Fruit fly (Drosophila melanogaster) whole organism, wandering third instar larva: ENCODE results near the gene dpr19.

Experiments
- Abd-B ChIP-seq: fragments of >200 bp; optimal IDR thresholded peaks from 2 replicates; lab custom pipeline; 2017; ENCODE audit warnings: missing biosample characterization, missing genetic modification characterization
- CG32264 ChIP-seq: fragments of 200-800 bp; sonication (Bioruptor generic); optimal IDR thresholded peaks from 2 replicates; lab custom pipeline; 2016; ENCODE audit warnings: missing biosample characterization, missing genetic modification characterization
- CG9705 ChIP-seq: fragments of 200-800 bp; sonication (Bioruptor generic); optimal IDR thresholded peaks from 2 replicates; lab custom pipeline; 2018; ENCODE audit warnings: missing biosample characterization, mild to moderate bottlenecking, missing genetic modification characterization
- CrebA ChIP-seq: fragments of 200-800 bp; sonication (Bioruptor generic); optimal IDR thresholded peaks from 2 replicates; lab custom pipeline; 2016; ENCODE audit warnings: missing biosample characterization, mild to moderate bottlenecking, missing genetic modification characterization, borderline replicate concordance
- Dfd ChIP-seq: fragments of >200 bp; optimal IDR thresholded peaks from 2 replicates; lab custom pipeline; 2017; ENCODE audit warnings: missing biosample characterization, missing genetic modification characterization
- Dif ChIP-seq: fragments of 200-275, 200-300 bp; sonication (Bioruptor generic); optimal IDR thresholded peaks from 2 replicates; lab custom pipeline; 2018; ENCODE audit warnings: missing biosample characterization, missing genetic modification characterization; ENCODE audit not compliant: partially characterized antibody
- GATAd ChIP-seq: sonication (Bioruptor generic); optimal IDR thresholded peaks from 2 replicates; lab custom pipeline; 2016; ENCODE audit warnings: missing biosample characterization, missing genetic modification characterization
- HLH106 ChIP-seq: fragments of 200-800 bp; optimal IDR thresholded peaks from 3 replicates; lab custom pipeline; 2019; ENCODE audit warnings: missing biosample characterization, mild to moderate bottlenecking, missing genetic modification characterization, moderate library complexity
- Hnf4 ChIP-seq: fragments of 200-800 bp; sonication (Bioruptor generic); optimal IDR thresholded peaks from 2 replicates; lab custom pipeline; 2016; ENCODE audit warnings: missing biosample characterization, mild to moderate bottlenecking, missing genetic modification characterization
- Hr78 ChIP-seq: fragments of >200 bp; optimal IDR thresholded peaks from 2 replicates; lab custom pipeline; 2017; ENCODE audit warnings: missing biosample characterization, missing genetic modification characterization
- Hr83 ChIP-seq: fragments of 200-300 bp; sonication (Bioruptor generic); optimal IDR thresholded peaks from 2 replicates; lab custom pipeline; 2016; ENCODE audit warnings: missing biosample characterization, mild to moderate bottlenecking, missing genetic modification characterization, moderate library complexity; ENCODE audit not compliant: poor library complexity, severe bottlenecking
- Jra ChIP-seq: sonication (Bioruptor generic); optimal IDR thresholded peaks from 2 replicates; lab custom pipeline; 2016; ENCODE audit warnings: missing biosample characterization, missing genetic modification characterization
- Mio ChIP-seq: sonication (Bioruptor generic); optimal IDR thresholded peaks from 2 replicates; lab custom pipeline; 2016; ENCODE audit warnings: missing biosample characterization, missing genetic modification characterization
- Myc ChIP-seq: fragments of >200 bp; optimal IDR thresholded peaks from 2 replicates; lab custom pipeline; 2017
- N ChIP-seq: fragments of >200 bp; optimal IDR thresholded peaks from 2 replicates; lab custom pipeline; 2018; ENCODE audit warnings: missing biosample characterization, missing external identifiers, missing genetic modification characterization
- OdsH ChIP-seq: fragments of 200-800 bp; sonication (Bioruptor generic); optimal IDR thresholded peaks from 2 replicates; lab custom pipeline; 2016; ENCODE audit warnings: missing biosample characterization, mild to moderate bottlenecking, missing genetic modification characterization
- Rel ChIP-seq, 2 experiments: fragments of 200-800 bp; sonication (Bioruptor generic) in 1 of 2; optimal IDR thresholded peaks; 2 replicates in 1 of 2; 3 replicates in 1 of 2; lab custom pipeline; 2016 to 2019; ENCODE audit warnings: mild to moderate bottlenecking in 2 of 2, missing biosample characterization in 2 of 2, missing genetic modification characterization in 2 of 2, moderate library complexity in 1 of 2
- Sp1 ChIP-seq: fragments of 200-800 bp; sonication (Bioruptor generic); optimal IDR thresholded peaks from 3 replicates; lab custom pipeline; 2019; ENCODE audit warnings: missing biosample characterization, mild to moderate bottlenecking, missing genetic modification characterization, moderate library complexity
- Vsx2 ChIP-seq: fragments of 200-300, 225-300 bp; sonication (Bioruptor generic); optimal IDR thresholded peaks from 2 replicates; lab custom pipeline; 2018; ENCODE audit warnings: missing biosample characterization, missing genetic modification characterization; ENCODE audit not compliant: partially characterized antibody
- br ChIP-seq: fragments of 200-800 bp; sonication (Bioruptor generic); optimal IDR thresholded peaks from 2 replicates; lab custom pipeline; 2016; ENCODE audit warnings: missing biosample characterization, missing genetic modification characterization
- brk ChIP-seq: fragments of 200-800 bp; sonication (Bioruptor generic); optimal IDR thresholded peaks from 2 replicates; lab custom pipeline; 2016; ENCODE audit warnings: missing biosample characterization, mild to moderate bottlenecking, missing genetic modification characterization
- dl ChIP-seq, 2 experiments: fragments of 175-275, 200-275 bp in 1 of 2; fragments of 200-275 bp in 1 of 2; sonication (Bioruptor generic); optimal IDR thresholded peaks; lab custom pipeline; 2018; ENCODE audit warnings: mild to moderate bottlenecking in 2 of 2, missing biosample characterization in 2 of 2, missing genetic modification characterization in 2 of 2, moderate library complexity in 2 of 2; ENCODE audit not compliant: partially characterized antibody in 2 of 2, insufficient read depth in 1 of 2
- dmrt93B ChIP-seq: fragments of 200-800 bp; sonication (Bioruptor generic); optimal IDR thresholded peaks from 2 replicates; lab custom pipeline; 2018; ENCODE audit warnings: missing biosample characterization, mild to moderate bottlenecking, missing genetic modification characterization
- dsf ChIP-seq: sonication (Bioruptor generic); optimal IDR thresholded peaks from 2 replicates; lab custom pipeline; 2016; ENCODE audit warnings: missing biosample characterization, missing genetic modification characterization, borderline replicate concordance
- ey ChIP-seq: fragments of 200-800 bp; sonication (Bioruptor generic); optimal IDR thresholded peaks from 2 replicates; lab custom pipeline; 2016; ENCODE audit warnings: missing biosample characterization, missing genetic modification characterization
- foxo ChIP-seq, 2 experiments: fragments of 200-800 bp; sonication (Bioruptor generic); optimal IDR thresholded peaks; 2 replicates in 1 of 2; 3 replicates in 1 of 2; lab custom pipeline; 2016 to 2017; ENCODE audit warnings: missing biosample characterization in 2 of 2, missing genetic modification characterization in 2 of 2
- fru ChIP-seq: fragments of 200-800 bp; sonication (Bioruptor generic); optimal IDR thresholded peaks from 3 replicates; lab custom pipeline; 2016; ENCODE audit warnings: missing biosample characterization, mild to moderate bottlenecking, missing genetic modification characterization
- h ChIP-seq: fragments of 200-800 bp; sonication (Bioruptor generic); optimal IDR thresholded peaks from 3 replicates; lab custom pipeline; 2016; ENCODE audit warnings: missing biosample characterization, mild to moderate bottlenecking, missing genetic modification characterization
- jim ChIP-seq: fragments of 175-275, 200-325 bp; sonication (Bioruptor generic); optimal IDR thresholded peaks from 2 replicates; lab custom pipeline; 2016; ENCODE audit warnings: missing biosample characterization, mild to moderate bottlenecking, missing genetic modification characterization
- lola ChIP-seq: fragments of >200 bp; optimal IDR thresholded peaks from 2 replicates; lab custom pipeline; 2017; ENCODE audit warnings: missing biosample characterization, missing genetic modification characterization
- pan ChIP-seq: fragments of >200 bp; optimal IDR thresholded peaks from 2 replicates; lab custom pipeline; 2017
- psq ChIP-seq: fragments of 200-800 bp; sonication (Bioruptor generic); optimal IDR thresholded peaks from 3 replicates; lab custom pipeline; 2017; ENCODE audit warnings: missing biosample characterization, mild to moderate bottlenecking, missing genetic modification characterization, moderate library complexity
- rgr ChIP-seq: fragments of 200-800 bp; sonication (Bioruptor generic); optimal IDR thresholded peaks from 3 replicates; lab custom pipeline; 2016; ENCODE audit warnings: missing biosample characterization, mild to moderate bottlenecking, missing genetic modification characterization
- sage ChIP-seq: fragments of 200-800 bp; sonication (Bioruptor generic); optimal IDR thresholded peaks from 2 replicates; lab custom pipeline; 2016; ENCODE audit warnings: missing biosample characterization, mild to moderate bottlenecking, missing genetic modification characterization
- sv ChIP-seq: fragments of 200-800 bp; sonication (Bioruptor generic); optimal IDR thresholded peaks from 3 replicates; lab custom pipeline; 2016; ENCODE audit warnings: missing biosample characterization, missing genetic modification characterization
- tai ChIP-seq: sonication (Bioruptor generic); optimal IDR thresholded peaks from 2 replicates; lab custom pipeline; 2016; ENCODE audit warnings: missing biosample characterization, missing genetic modification characterization
- usp ChIP-seq: fragments of >200 bp; optimal IDR thresholded peaks from 2 replicates; lab custom pipeline; 2017; ENCODE audit warnings: missing biosample characterization, missing genetic modification characterization
- woc ChIP-seq: sonication (Bioruptor generic); optimal IDR thresholded peaks from 2 replicates; lab custom pipeline; 2016; ENCODE audit warnings: missing biosample characterization, mild to moderate bottlenecking, missing genetic modification characterization

The dpr19 gene

DNA sequence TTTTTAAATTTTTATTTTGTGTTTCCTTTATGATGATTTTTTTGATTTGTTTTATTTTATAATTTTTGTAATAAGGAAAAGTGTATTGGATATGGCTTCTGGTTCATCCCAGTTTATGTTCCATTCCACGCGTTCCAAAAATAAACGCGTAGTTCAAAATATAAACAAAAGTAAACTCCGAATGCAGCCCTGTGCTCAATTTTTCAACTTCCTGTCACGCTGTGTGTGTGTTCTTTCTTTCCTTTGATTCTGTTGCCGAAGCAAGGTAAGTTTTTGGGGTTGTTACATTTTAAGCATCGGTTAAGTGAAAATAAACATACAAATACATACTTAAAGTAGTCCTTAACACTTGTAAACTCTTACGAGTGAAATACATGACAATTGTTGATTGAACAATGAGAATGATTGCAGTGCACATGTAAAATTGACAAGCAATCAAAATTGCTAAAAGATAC lies 32.2 kb downstream of the dpr19 start, which contains the start of the genes Ip259 and RpS27A (continued):
- TF ChIP-seq Dfd (GFP tag; lab: Kevin White, UChicago), result no peak
- no peak for TF ChIP-seq CrebA (GFP tag; lab: Kevin White, UChicago)

DNA sequence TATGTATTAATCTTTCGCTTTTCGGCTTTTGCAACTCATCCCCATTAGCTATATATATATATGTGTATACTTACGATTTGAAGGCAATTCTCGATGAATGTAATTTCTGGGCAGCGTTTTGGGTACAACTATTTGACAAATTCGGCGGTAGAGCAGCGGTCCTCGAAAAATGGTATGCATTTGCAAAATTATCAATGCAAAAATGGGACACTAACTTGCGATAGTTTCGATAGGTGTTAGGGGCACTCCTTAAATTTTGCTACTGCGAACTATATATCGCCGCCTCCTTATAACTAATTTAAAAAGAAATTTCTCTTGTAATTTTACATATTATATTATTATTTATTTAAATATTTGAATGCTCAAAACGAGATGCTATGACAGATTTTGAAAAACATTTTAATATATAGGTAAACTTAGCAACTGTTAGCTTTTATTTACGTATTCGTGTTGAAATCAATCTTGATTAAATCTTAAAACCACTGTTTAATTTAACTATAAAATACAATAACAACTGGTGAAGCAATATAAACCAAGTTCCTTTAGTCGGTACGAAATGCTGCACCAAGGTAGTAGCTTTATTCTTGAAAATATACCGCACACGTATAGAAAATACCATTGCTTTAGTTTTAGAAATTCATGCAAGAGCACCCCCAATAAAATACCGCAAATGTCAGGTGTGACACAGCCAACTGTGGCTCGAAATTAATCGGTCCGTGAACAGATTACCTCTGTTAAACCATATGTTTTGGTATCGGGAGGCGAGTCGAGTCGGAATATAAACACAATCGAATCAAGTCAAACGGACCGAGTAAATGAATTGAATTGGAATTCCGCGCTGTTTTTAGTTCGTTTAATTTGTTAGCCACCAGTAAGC lies 37.5 kb downstream of the dpr19 start, which contains the start of the genes CG5355 and Klp31E:
CG5355 (minus strand) TSS at position 213 of the 877 bp plus-strand sequence.
Klp31E (plus strand) TSS at position 767 of the 877 bp plus-strand sequence.
- TF ChIP-seq Jra (GFP tag; lab: Kevin White, UChicago), result no peak
- no peak for TF ChIP-seq Vsx2
- TF ChIP-seq woc (GFP tag; lab: Kevin White, UChicago), result peak; percentile 53
- TF ChIP-seq Dfd (GFP tag; lab: Kevin White, UChicago), result no peak
- no peak for TF ChIP-seq CrebA (GFP tag; lab: Kevin White, UChicago)
- TF ChIP-seq Hr78, result no peak
- TF ChIP-seq Rel (GFP tag; optimal IDR thresholded peaks at IDR 0.05; lab: Kevin White, UChicago), result no peak
- TF ChIP-seq Rel (tag; optimal IDR thresholded peaks at IDR 0.05; lab: Kevin White, UChicago), result no peak
- no peak for TF ChIP-seq dmrt93B (GFP tag; lab: Kevin White, UChicago)
- TF ChIP-seq Hr83 (GFP tag; lab: Kevin White, UChicago), result peak; percentile 49
- TF ChIP-seq Sp1 (GFP tag; lab: Kevin White, UChicago), result peak; percentile 61
- peak; percentile 63 for TF ChIP-seq psq (GFP tag; lab: Kevin White, UChicago)
- TF ChIP-seq h (GFP tag; lab: Kevin White, UChicago), result no peak
- TF ChIP-seq tai, result peak; percentile 5
- TF ChIP-seq Hnf4 (GFP tag; lab: Kevin White, UChicago), result peak; percentile 21
- TF ChIP-seq Mio (GFP tag; lab: Kevin White, UChicago), result no peak
- no peak for TF ChIP-seq sv (GFP tag; lab: Kevin White, UChicago)
- no peak for TF ChIP-seq Dif
- TF ChIP-seq jim (GFP tag; lab: Kevin White, UChicago), result no peak
- TF ChIP-seq pan (lab: Kevin White, UChicago), result no peak
- no peak for TF ChIP-seq Abd-B
- TF ChIP-seq CG9705 (GFP tag; lab: Kevin White, UChicago), result peak; percentile 44
- no peak for TF ChIP-seq usp (GFP tag; lab: Kevin White, UChicago)
- peak; percentile 5 for TF ChIP-seq OdsH (GFP tag; lab: Kevin White, UChicago)
- TF ChIP-seq sage (GFP tag; lab: Kevin White, UChicago), result no peak
- TF ChIP-seq rgr (GFP tag; lab: Kevin White, UChicago), result no peak
- TF ChIP-seq HLH106, result peak; percentile 75
- TF ChIP-seq Myc (lab: Kevin White, UChicago), result no peak
- no peak for TF ChIP-seq lola (GFP tag; lab: Kevin White, UChicago)
- no peak for TF ChIP-seq dl (GFP tag; optimal IDR thresholded peaks at IDR 0.05; lab: Kevin White, UChicago; ENCODE audit: insufficient read depth in 1 of 2, partially characterized antibody in 2 of 2)
- no peak for TF ChIP-seq GATAd (GFP tag; lab: Kevin White, UChicago)
- TF ChIP-seq dsf (GFP tag; lab: Kevin White, UChicago), result no peak
- TF ChIP-seq br (GFP tag; lab: Kevin White, UChicago), result no peak
- TF ChIP-seq ey (GFP tag; lab: Kevin White, UChicago), result peak; percentile 41
- TF ChIP-seq fru, result no peak
- no peak for TF ChIP-seq brk
- TF ChIP-seq CG32264 (GFP tag; lab: Kevin White, UChicago), result peak; percentile 28
- TF ChIP-seq N (GFP tag; lab: Kevin White, UChicago), result no peak
- no peak for TF ChIP-seq foxo (GFP tag; optimal IDR thresholded peaks at IDR 0.05; lab: Kevin White, UChicago)
